Worm (Caenorhabditis elegans) whole organism, mixed stage, embryonic: ENCODE data around the gene srx-31.

Experiments
- M03D4.4 ChIP-seq: sonication (generic microtip); optimal IDR thresholded peaks from 2 replicates; lab custom pipeline; 2017; ENCODE audit warnings: mild to moderate bottlenecking, missing genetic modification characterization, missing compliant biosample characterization
- blmp-1 ChIP-seq: fragments of 150-350 bp; optimal IDR thresholded peaks from 2 replicates; lab custom pipeline; 2014; ENCODE audit warnings: missing biosample characterization, missing genetic modification characterization
- ceh-39 ChIP-seq: fragments of 150-350 bp; optimal IDR thresholded peaks from 2 replicates; lab custom pipeline; 2014; ENCODE audit warnings: missing biosample characterization, missing genetic modification characterization
- ceh-83 ChIP-seq: fragments of 200-800 bp; sonication (Bioruptor generic); optimal IDR thresholded peaks from 2 replicates; lab custom pipeline; 2018; ENCODE audit warnings: mild to moderate bottlenecking, missing genetic modification characterization, missing compliant biosample characterization
- ces-1 ChIP-seq: fragments of 150-350 bp; optimal IDR thresholded peaks from 2 replicates; lab custom pipeline; 2014; ENCODE audit warnings: missing biosample characterization, missing genetic modification reagents, missing genetic modification characterization
- drap-1 ChIP-seq: fragments of 200-800 bp; sonication (Bioruptor generic); optimal IDR thresholded peaks from 3 replicates; lab custom pipeline; 2018; ENCODE audit warnings: mild to moderate bottlenecking, missing genetic modification characterization, missing compliant biosample characterization
- elt-1 ChIP-seq: sonication (generic microtip); optimal IDR thresholded peaks from 2 replicates; lab custom pipeline; 2017; ENCODE audit warnings: missing genetic modification characterization, mild to moderate bottlenecking, missing compliant biosample characterization, antibody characterized with exemption, moderate library complexity, borderline replicate concordance; ENCODE audit not compliant: insufficient read depth
- elt-3 ChIP-seq: fragments of 150-350 bp; optimal IDR thresholded peaks from 2 replicates; lab custom pipeline; 2014; ENCODE audit warnings: missing biosample characterization, missing genetic modification characterization
- flh-1 ChIP-seq: fragments of 200-800 bp; sonication (Bioruptor generic); optimal IDR thresholded peaks from 2 replicates; lab custom pipeline; 2018; ENCODE audit warnings: mild to moderate bottlenecking, missing genetic modification characterization, moderate library complexity, missing compliant biosample characterization
- ham-2 ChIP-seq: fragments of 200-800 bp; sonication (Bioruptor generic); optimal IDR thresholded peaks from 2 replicates; lab custom pipeline; 2018; ENCODE audit warnings: mild to moderate bottlenecking, missing genetic modification characterization, missing compliant biosample characterization
- hlh-1 ChIP-seq: fragments of 150-350 bp; optimal IDR thresholded peaks from 2 replicates; lab custom pipeline; 2014; ENCODE audit warnings: missing biosample characterization, missing genetic modification reagents, missing genetic modification characterization
- lin-32 ChIP-seq: fragments of 200-800 bp; sonication (Bioruptor generic); optimal IDR thresholded peaks from 2 replicates; lab custom pipeline; 2018; ENCODE audit warnings: mild to moderate bottlenecking, missing genetic modification characterization, missing compliant biosample characterization
- mab-5 ChIP-seq: fragments of 150-350 bp; optimal IDR thresholded peaks from 2 replicates; lab custom pipeline; 2014; ENCODE audit warnings: missing biosample characterization, missing genetic modification characterization
- mep-1 ChIP-seq: fragments of 150-350 bp; optimal IDR thresholded peaks from 2 replicates; lab custom pipeline; 2017; ENCODE audit warnings: missing biosample characterization, missing genetic modification reagents, missing genetic modification characterization, inconsistent platforms
- mls-2 ChIP-seq: sonication (generic microtip); optimal IDR thresholded peaks from 2 replicates; lab custom pipeline; 2016; ENCODE audit warnings: mild to moderate bottlenecking, missing genetic modification characterization, moderate library complexity, missing compliant biosample characterization
- nhr-12 ChIP-seq: fragments of 150-350 bp; optimal IDR thresholded peaks from 2 replicates; lab custom pipeline; 2014; ENCODE audit warnings: missing biosample characterization, missing genetic modification characterization
- nhr-237 ChIP-seq: fragments of 150-350 bp; optimal IDR thresholded peaks from 2 replicates; lab custom pipeline; 2014; ENCODE audit warnings: missing biosample characterization, missing genetic modification characterization
- nhr-28 ChIP-seq: fragments of 150-350 bp; optimal IDR thresholded peaks from 2 replicates; lab custom pipeline; 2014; ENCODE audit warnings: missing biosample characterization, missing genetic modification characterization
- pha-4 ChIP-seq: fragments of 150-350 bp; optimal IDR thresholded peaks from 2 replicates; lab custom pipeline; 2018; ENCODE audit warnings: missing biosample characterization, missing genetic modification reagents, missing genetic modification characterization
- sem-2 ChIP-seq: fragments of 200-800 bp; sonication (Bioruptor generic); optimal IDR thresholded peaks from 2 replicates; lab custom pipeline; 2018; ENCODE audit warnings: mild to moderate bottlenecking, missing genetic modification characterization, missing compliant biosample characterization
- unc-120 ChIP-seq: sonication (generic microtip); optimal IDR thresholded peaks from 2 replicates; lab custom pipeline; 2017; ENCODE audit warnings: missing genetic modification characterization, missing compliant biosample characterization; ENCODE audit not compliant: poor library complexity, severe bottlenecking
- unc-39 ChIP-seq: fragments of 150-350 bp; optimal IDR thresholded peaks from 2 replicates; lab custom pipeline; 2014; ENCODE audit warnings: missing biosample characterization, missing genetic modification characterization
- unc-62 ChIP-seq: fragments of 150-350 bp; optimal IDR thresholded peaks from 2 replicates; lab custom pipeline; 2014; ENCODE audit warnings: missing biosample characterization, missing genetic modification reagents, missing genetic modification characterization
- zip-8 ChIP-seq: fragments of 150-350 bp; optimal IDR thresholded peaks from 2 replicates; lab custom pipeline; 2014; ENCODE audit warnings: missing biosample characterization, missing genetic modification characterization
- ztf-11 ChIP-seq: fragments of 150-350 bp; optimal IDR thresholded peaks from 2 replicates; lab custom pipeline; 2014; ENCODE audit warnings: missing biosample characterization, missing genetic modification characterization

Gene srx-31

ce11 chrV:801555-802060 lies 21.2 kb downstream of the srx-31 start:
- peak; percentile 85 for TF ChIP-seq elt-1 (tag; lab: Kevin White, UChicago)
- no peak for TF ChIP-seq drap-1 (GFP tag; lab: Kevin White, UChicago)

- TF ChIP-seq elt-1 (tag; lab: Kevin White, UChicago) (peak; percentile 38), mep-1 (tag; lab: Kevin White, UChicago) (no peak)
Measured at ce11 chrV:800271-800670, 22.6 kb downstream of the srx-31 start.

ce11 chrV:797241-797640 lies 25.6 kb downstream of the srx-31 start:
- TF ChIP-seq zip-8 (tag; lab: Kevin White, UChicago) (no peak), ceh-83 (no peak), ces-1 (GFP tag; lab: Kevin White, UChicago) (no peak), drap-1 (GFP tag; lab: Kevin White, UChicago) (no peak), nhr-12 (tag; lab: Kevin White, UChicago) (no peak), mls-2 (tag; lab: Kevin White, UChicago) (no peak), nhr-28 (tag; lab: Kevin White, UChicago) (no peak)

ce11 chrV:794092-794491 lies 28.7 kb downstream of the srx-31 start:
- TF ChIP-seq M03D4.4 (tag; lab: Kevin White, UChicago) (no peak), pha-4 (tag; lab: Kevin White, UChicago) (no peak), drap-1 (GFP tag; lab: Kevin White, UChicago) (no peak), nhr-237 (tag; lab: Kevin White, UChicago) (no peak), mep-1 (tag; lab: Kevin White, UChicago) (no peak), mls-2 (tag; lab: Kevin White, UChicago) (no peak), blmp-1 (tag; lab: Kevin White, UChicago) (no peak), mab-5 (tag; lab: Kevin White, UChicago) (no peak)

- TF ChIP-seq nhr-12 (tag; lab: Kevin White, UChicago) = no peak
- TF ChIP-seq hlh-1 (tag; lab: Kevin White, UChicago) = no peak
- no peak for TF ChIP-seq sem-2 (GFP tag; lab: Kevin White, UChicago)
- no peak for TF ChIP-seq pha-4 (tag; lab: Kevin White, UChicago)
- no peak for TF ChIP-seq ceh-83
- TF ChIP-seq blmp-1 (tag; lab: Kevin White, UChicago) = no peak
- no peak for TF ChIP-seq flh-1 (GFP tag; lab: Kevin White, UChicago)
- TF ChIP-seq lin-32 = no peak
Measured at ce11 chrV:782432-782831, 40.4 kb downstream of the srx-31 start, which contains the start of gene srab-16. Gene srab-16, plus strand, starts transcription at chrV:782732.

ce11 chrV:779999-780398 lies 42.8 kb downstream of the srx-31 start, which contains the start of gene srbc-60:
Gene srbc-60, plus strand, starts transcription at chrV:780299.
- TF ChIP-seq flh-1 (GFP tag; lab: Kevin White, UChicago) (no peak), elt-3 (no peak), sem-2 (GFP tag; lab: Kevin White, UChicago) (no peak), nhr-12 (tag; lab: Kevin White, UChicago) (no peak), drap-1 (GFP tag; lab: Kevin White, UChicago) (no peak), mep-1 (tag; lab: Kevin White, UChicago) (no peak), hlh-1 (tag; lab: Kevin White, UChicago) (no peak), ztf-11 (tag; lab: Kevin White, UChicago) (no peak), ceh-83 (no peak), nhr-237 (tag; lab: Kevin White, UChicago) (no peak), unc-120 (tag; lab: Kevin White, UChicago) (no peak), unc-39 (tag; lab: Kevin White, UChicago) (no peak), unc-62 (GFP tag; lab: Kevin White, UChicago) (no peak), lin-32 (no peak), ceh-39 (tag; lab: Kevin White, UChicago) (no peak), blmp-1 (tag; lab: Kevin White, UChicago) (no peak), ces-1 (GFP tag; lab: Kevin White, UChicago) (no peak)

ce11 chrV:778339-778738 lies 44.5 kb downstream of the srx-31 start, which contains the start of gene srbc-59:
Gene srbc-59, plus strand, starts transcription at chrV:778639.
- TF ChIP-seq ces-1 (GFP tag; lab: Kevin White, UChicago) (no peak), drap-1 (GFP tag; lab: Kevin White, UChicago) (no peak), ztf-11 (tag; lab: Kevin White, UChicago) (no peak), unc-120 (tag; lab: Kevin White, UChicago) (no peak), ham-2 (GFP tag; lab: Kevin White, UChicago) (no peak), unc-39 (tag; lab: Kevin White, UChicago) (no peak)
